Fruit fly (Drosophila melanogaster) S2 (cell line): ENCODE results near the gene Vlet.
A peak's percentile ranks its signal among the peaks of the same experiment; 100 is the strongest.

Experiments used
- CG8478 ChIP-seq: fragments of >200 bp; optimal IDR thresholded peaks from 2 replicates; lab custom pipeline; 2018
- CTCF ChIP-seq, 2 experiments: fragments of >200 bp; optimal IDR thresholded peaks; 2 replicates each; lab custom pipeline; 2018

Gene Vlet

dm6 chrX:11659634-11660033, 18.8 kb downstream of the Vlet start:
- TF ChIP-seq CG8478 (no peak), CTCF (optimal IDR thresholded peaks at IDR 0.05; lab: Kevin White, UChicago) (no peak)

dm6 chrX:11659080-11659479, 19.3 kb downstream of the Vlet start:
- TF ChIP-seq CTCF (optimal IDR thresholded peaks at IDR 0.05; lab: Kevin White, UChicago) = no peak
- TF ChIP-seq CG8478 = no peak

- no peak for TF ChIP-seq CG8478
- no peak for TF ChIP-seq CTCF (optimal IDR thresholded peaks at IDR 0.05; lab: Kevin White, UChicago)
These were observed 20.1 kb downstream of the Vlet start for dm6 chrX:11658181-11658842.

DNA sequence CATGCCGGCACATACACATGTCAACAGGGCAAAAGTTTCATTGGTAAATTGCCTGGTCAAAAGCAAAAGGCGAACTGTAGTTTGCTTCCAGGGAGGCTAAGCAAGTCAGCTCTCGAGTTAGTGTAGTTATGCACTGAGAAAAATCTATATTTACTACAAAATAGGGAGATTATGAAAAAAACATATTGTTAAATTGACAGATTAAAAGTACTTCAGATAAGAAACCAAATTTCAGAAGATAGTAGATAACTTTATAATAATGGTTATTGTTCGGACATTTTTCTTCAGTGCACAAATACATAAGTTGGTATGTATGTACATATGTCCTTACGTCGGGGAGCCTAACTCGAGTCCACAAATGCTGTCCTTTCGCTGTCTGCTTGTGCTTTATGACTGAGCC, 21.2 kb downstream of the Vlet start:
- TF ChIP-seq CTCF (optimal IDR thresholded peaks at IDR 0.05; lab: Kevin White, UChicago) = no peak
- TF ChIP-seq CG8478 = no peak

- TF ChIP-seq CG8478 (no peak), CTCF (optimal IDR thresholded peaks at IDR 0.05; lab: Kevin White, UChicago) (no peak)
These were observed 25.4 kb downstream of the Vlet start for dm6 chrX:11652991-11653390.

dm6 chrX:11651420-11651819, 27.0 kb downstream of the Vlet start:
- peak in 1 of 2 experiments; percentile 35 for TF ChIP-seq CTCF (optimal IDR thresholded peaks at IDR 0.05; lab: Kevin White, UChicago)
- TF ChIP-seq CG8478 = no peak

- no peak for TF ChIP-seq CG8478
- TF ChIP-seq CTCF (optimal IDR thresholded peaks at IDR 0.05; lab: Kevin White, UChicago) = no peak
These were observed 33.8 kb downstream of the Vlet start for dm6 chrX:11644530-11645080.

- no peak for TF ChIP-seq CG8478
- peak; percentile 63 to 71 for TF ChIP-seq CTCF (optimal IDR thresholded peaks at IDR 0.05; lab: Kevin White, UChicago)
These were observed 35.2 kb downstream of the Vlet start for dm6 chrX:11643227-11643626.

dm6 chrX:11640477-11640876, 37.9 kb downstream of the Vlet start:
- TF ChIP-seq CTCF (optimal IDR thresholded peaks at IDR 0.05; lab: Kevin White, UChicago) = no peak
- no peak for TF ChIP-seq CG8478

- TF ChIP-seq CG8478 = no peak
These were observed 46.7 kb downstream of the Vlet start for dm6 chrX:11631704-11632103.

- no peak for TF ChIP-seq CTCF (optimal IDR thresholded peaks at IDR 0.05; lab: Kevin White, UChicago)
These were observed 49.3 kb downstream of the Vlet start for dm6 chrX:11628986-11629571.
